Worm (Caenorhabditis elegans): ENCODE results near the gene mltn-9.
A peak's percentile ranks its signal among the peaks of the same experiment; 100 is the strongest.

mltn-9 gene

ce11 chrII:14573315-14573714, 42.5 kb upstream of the mltn-9 start, which contains the start of gene madf-5:
TSS of gene madf-5 (plus strand) at chrII:14573615.
- TF ChIP-seq lag-1 (GFP tag; IDR thresholded peaks at IDR 0.05) (no peak), hsf-1 (GFP tag; IDR thresholded peaks at IDR 0.05) (no peak), die-1 (tag; optimal IDR thresholded peaks at IDR 0.05) (no peak), ccch-3 (GFP tag; optimal IDR thresholded peaks at IDR 0.05) (no peak), lir-1 (GFP tag; conservative IDR thresholded peaks at IDR 0.05) (no peak), tbp1 (GFP tag; optimal IDR thresholded peaks at IDR 0.05) (no peak), mel-28 (tag; optimal IDR thresholded peaks at IDR 0.05; ENCODE audit: borderline replicate concordance) (no peak), athp-1 (tag; optimal IDR thresholded peaks at IDR 0.05) (no peak), sptf-2 (GFP tag; optimal IDR thresholded peaks at IDR 0.05) (no peak), B0035.1 (tag; optimal IDR thresholded peaks at IDR 0.05) (no peak), madf-10 (tag; optimal IDR thresholded peaks at IDR 0.05) (no peak), F39B2.1 (GFP tag; IDR thresholded peaks at IDR 0.05) (no peak), F22D6.2 (tag; optimal IDR thresholded peaks at IDR 0.05) (no peak), nhr-120 (GFP tag; IDR thresholded peaks at IDR 0.05) (no peak), let-607 (tag; optimal IDR thresholded peaks at IDR 0.05) (no peak), snpc-3.4 (tag; optimal IDR thresholded peaks at IDR 0.05) (no peak), rec-8 (tag; optimal IDR thresholded peaks at IDR 0.05) (no peak), madf-8 (GFP tag; conservative IDR thresholded peaks at IDR 0.05) (no peak)

ce11 chrII:14574790-14575189, 41.0 kb upstream of the mltn-9 start:
- TF ChIP-seq C06A6.2 (GFP tag; conservative IDR thresholded peaks at IDR 0.05), result no peak
- 0 out of 2 replicates have a peak, but pooled peaks have one; percentile 14 for TF ChIP-seq nfyb-1 (GFP tag; IDR thresholded peaks at IDR 0.05)
- TF ChIP-seq zfh-2 (GFP tag; conservative IDR thresholded peaks at IDR 0.05), result peak; percentile 79

ce11 chrII:14576429-14576828, 39.4 kb upstream of the mltn-9 start, which contains the start of gene C01G12.13:
TSS of gene C01G12.13 (plus strand) at chrII:14576729.
- TF ChIP-seq C06A6.2 (GFP tag; conservative IDR thresholded peaks at IDR 0.05) (no peak), die-1 (tag; optimal IDR thresholded peaks at IDR 0.05) (no peak), aptf-3 (GFP tag; IDR thresholded peaks at IDR 0.05) (no peak), F57A8.1 (GFP tag; optimal IDR thresholded peaks at IDR 0.05) (no peak), T07F8.4 (tag; optimal IDR thresholded peaks at IDR 0.05) (no peak), nhr-80 (tag; optimal IDR thresholded peaks at IDR 0.05) (no peak), F23B12.7 (tag; optimal IDR thresholded peaks at IDR 0.05; ENCODE audit: insufficient read depth) (no peak), mes-4 (tag; optimal IDR thresholded peaks at IDR 0.05) (no peak), Y53G8AR.9 (GFP tag; conservative IDR thresholded peaks at IDR 0.05) (no peak), aptf-2 (GFP tag; conservative IDR thresholded peaks at IDR 0.05) (no peak), dox-1 (GFP tag; IDR thresholded peaks at IDR 0.05) (no peak), unc-62 (GFP tag; optimal IDR thresholded peaks at IDR 0.05) (no peak), nfya-2 (GFP tag; IDR thresholded peaks at IDR 0.05) (no peak), B0261.1 (tag; optimal IDR thresholded peaks at IDR 0.05) (no peak), mxl-1 (tag; optimal IDR thresholded peaks at IDR 0.05) (no peak), attf-3 (GFP tag; conservative IDR thresholded peaks at IDR 0.05) (no peak), Y53F4B.3 (GFP tag; IDR thresholded peaks at IDR 0.05) (no peak), mel-28 (tag; optimal IDR thresholded peaks at IDR 0.05; ENCODE audit: borderline replicate concordance) (no peak)
